Worm (Caenorhabditis elegans): ENCODE measurements around the gene his-2.

DNA sequence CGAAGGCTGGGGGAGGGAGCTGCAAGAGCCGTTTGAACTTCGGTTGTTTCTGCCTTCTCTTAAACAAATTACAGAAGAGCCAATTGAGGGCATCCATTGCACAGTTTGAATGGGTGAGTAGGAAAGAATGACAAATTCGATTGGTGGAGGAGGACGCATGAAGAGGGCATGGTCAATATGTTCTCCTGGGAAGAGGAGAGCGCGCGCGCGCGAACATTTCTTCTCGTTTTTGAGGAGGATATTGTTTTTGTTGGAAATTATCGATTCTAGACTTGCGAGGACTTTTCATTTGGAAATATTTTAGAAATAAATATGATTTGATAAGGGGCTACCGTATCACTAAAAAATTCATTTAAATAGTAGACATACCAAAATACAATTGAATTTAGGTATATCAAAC, 10.5 kb downstream of the his-2 start, which contains the start of gene T10C6.7:
- TF ChIP-seq med-1 (GFP tag; optimal IDR thresholded peaks at IDR 0.05; ENCODE audit: insufficient read depth) (no peak), tab-1 (GFP tag; IDR thresholded peaks at IDR 0.05) (no peak), cog-1 (tag; optimal IDR thresholded peaks at IDR 0.05) (no peak), T22C8.4 (GFP tag; IDR thresholded peaks at IDR 0.05) (no peak), ztf-29 (GFP tag; IDR thresholded peaks at IDR 0.05) (no peak)

All from whole organism, midembryonic.